Worm (Caenorhabditis elegans): ENCODE results near the gene hmit-1.3.

hmit-1.3 gene

DNA sequence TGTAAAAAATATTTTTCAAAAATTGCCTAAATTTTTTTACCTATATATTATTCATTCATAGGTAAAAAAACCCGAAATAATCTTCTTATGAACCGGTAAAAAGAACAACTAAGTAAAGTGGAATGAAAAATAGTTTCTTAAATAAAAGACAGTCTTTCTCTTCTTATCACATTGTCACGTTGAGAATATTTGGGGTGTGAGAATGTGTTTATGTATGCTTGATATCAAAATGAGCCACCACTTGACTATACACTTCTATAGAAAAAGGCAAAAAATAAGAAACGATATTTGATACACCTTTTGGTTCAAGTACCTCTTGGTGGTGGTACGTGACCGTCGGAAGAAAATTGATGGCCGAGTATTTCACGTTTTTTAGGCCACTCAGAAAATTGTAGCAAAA lies at the start of gene hmit-1.3:
Gene hmit-1.3 (minus strand): TSS at position 103 of the 400 bp plus-strand sequence.
- TF ChIP-seq egl-44 (GFP tag; IDR thresholded peaks at IDR 0.05) (no peak), nhr-80 (tag; optimal IDR thresholded peaks at IDR 0.05) (peak; percentile 8), ceh-91 (GFP tag; IDR thresholded peaks at IDR 0.05) (no peak), xnd-1 (tag; optimal IDR thresholded peaks at IDR 0.05) (no peak)

ce11 chrIII:3566785-3567184 lies 47.4 kb upstream of the hmit-1.3 start:
- TF ChIP-seq sdz-38 (tag; optimal IDR thresholded peaks at IDR 0.05), result no peak
- TF ChIP-seq attf-3 (GFP tag; conservative IDR thresholded peaks at IDR 0.05), result no peak
- no peak for TF ChIP-seq sptf-2 (GFP tag; optimal IDR thresholded peaks at IDR 0.05)
- no peak for TF ChIP-seq F33H1.4 (GFP tag; IDR thresholded peaks at IDR 0.05)
- TF ChIP-seq nfyb-1 (GFP tag; IDR thresholded peaks at IDR 0.05), result 0 out of 2 replicates have a peak, but pooled peaks have one; percentile 35
- peak; percentile 13; the same call in 1 of the 2 replicates for TF ChIP-seq mcd-1 (GFP tag; IDR thresholded peaks at IDR 0.05)
- peak; percentile 56; the same call in 1 of the 2 replicates for TF ChIP-seq egrh-3 (GFP tag; IDR thresholded peaks at IDR 0.05)
- peak; percentile 86 for TF ChIP-seq zfh-2 (GFP tag; conservative IDR thresholded peaks at IDR 0.05)
- TF ChIP-seq F10E7.11 (tag; optimal IDR thresholded peaks at IDR 0.05), result no peak
- no peak for TF ChIP-seq tlf-1 (GFP tag; optimal IDR thresholded peaks at IDR 0.05)
- TF ChIP-seq hlh-12 (tag; optimal IDR thresholded peaks at IDR 0.05), result no peak
- TF ChIP-seq lsl-1 (GFP tag; optimal IDR thresholded peaks at IDR 0.05), result no peak
- no peak for TF ChIP-seq nfya-1 (tag; optimal IDR thresholded peaks at IDR 0.05; ENCODE audit: borderline replicate concordance, insufficient read depth)
- TF ChIP-seq hmg-1.2 (GFP tag; IDR thresholded peaks at IDR 0.05), result 0 out of 2 replicates have a peak, but pooled peaks have one; percentile 13
- TF ChIP-seq ama-1 (optimal IDR thresholded peaks at IDR 0.05), result no peak
- no peak for TF ChIP-seq ama-1 (GFP tag; optimal IDR thresholded peaks at IDR 0.05)

DNA sequence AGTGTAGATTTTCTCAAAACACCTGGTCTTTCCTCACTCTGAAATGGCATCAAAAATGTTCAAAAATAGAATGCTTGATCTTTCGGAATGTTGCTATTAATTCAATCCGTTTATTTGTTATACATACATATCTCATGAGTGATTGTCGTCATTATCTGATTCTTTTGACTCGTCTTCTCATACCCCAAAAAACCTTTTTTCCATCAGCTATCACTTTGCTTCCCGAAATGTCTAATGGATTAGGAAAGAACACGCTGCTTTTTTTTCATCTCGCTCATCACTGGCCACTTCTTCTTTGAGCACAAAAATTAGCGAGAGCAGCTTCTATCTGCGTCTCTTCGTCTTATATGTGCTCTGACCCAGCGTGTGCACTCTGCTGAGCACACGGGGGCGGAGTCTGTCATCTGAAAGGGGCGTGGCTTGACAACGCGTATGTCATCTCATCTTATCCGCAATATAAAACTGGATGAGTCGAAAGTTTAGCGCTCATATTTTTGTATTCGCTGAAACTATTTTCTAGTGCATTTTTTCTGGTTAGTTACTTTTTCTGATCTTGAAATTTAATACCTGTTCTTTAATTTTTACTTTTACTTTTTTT lies 45.5 kb upstream of the hmit-1.3 start:
- TF ChIP-seq madf-3 (GFP tag; IDR thresholded peaks at IDR 0.05) (0 out of 2 replicates have a peak, but pooled peaks have one; percentile 19), attf-3 (GFP tag; conservative IDR thresholded peaks at IDR 0.05) (no peak)

DNA sequence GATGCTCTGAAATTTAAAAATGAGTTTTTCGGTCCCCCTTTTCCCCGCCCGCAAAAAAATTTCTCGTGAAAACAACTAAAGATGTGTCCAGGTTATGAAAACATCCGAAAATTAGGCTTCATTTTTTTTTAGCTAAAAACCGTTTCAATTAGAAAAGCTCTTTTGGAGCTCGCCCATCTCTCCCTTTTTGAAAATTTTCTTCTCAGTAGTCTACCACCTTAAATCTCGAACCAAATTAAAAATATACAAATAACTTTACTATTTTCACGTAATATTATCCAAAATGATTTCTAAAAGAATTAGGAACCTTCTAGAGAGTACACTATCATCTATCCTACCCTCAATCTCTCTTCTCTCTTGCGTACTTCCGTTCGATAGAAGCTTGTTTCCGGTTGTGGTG lies 42.9 kb upstream of the hmit-1.3 start:
- TF ChIP-seq unc-130 (GFP tag; optimal IDR thresholded peaks at IDR 0.05) (no peak), nfya-2 (GFP tag; IDR thresholded peaks at IDR 0.05) (no peak), tbp1 (GFP tag; optimal IDR thresholded peaks at IDR 0.05) (no peak), mel-28 (tag; optimal IDR thresholded peaks at IDR 0.05; ENCODE audit: borderline replicate concordance) (no peak), aptf-2 (GFP tag; conservative IDR thresholded peaks at IDR 0.05) (no peak), B0019.2 (GFP tag; conservative IDR thresholded peaks at IDR 0.05) (no peak), lsy-27 (tag; optimal IDR thresholded peaks at IDR 0.05; ENCODE audit: borderline replicate concordance, insufficient read depth) (no peak), repo-1 (tag; optimal IDR thresholded peaks at IDR 0.05) (no peak), egl-18 (GFP tag; IDR thresholded peaks at IDR 0.05) (no peak), atf-7 (tag; optimal IDR thresholded peaks at IDR 0.05) (no peak)

DNA sequence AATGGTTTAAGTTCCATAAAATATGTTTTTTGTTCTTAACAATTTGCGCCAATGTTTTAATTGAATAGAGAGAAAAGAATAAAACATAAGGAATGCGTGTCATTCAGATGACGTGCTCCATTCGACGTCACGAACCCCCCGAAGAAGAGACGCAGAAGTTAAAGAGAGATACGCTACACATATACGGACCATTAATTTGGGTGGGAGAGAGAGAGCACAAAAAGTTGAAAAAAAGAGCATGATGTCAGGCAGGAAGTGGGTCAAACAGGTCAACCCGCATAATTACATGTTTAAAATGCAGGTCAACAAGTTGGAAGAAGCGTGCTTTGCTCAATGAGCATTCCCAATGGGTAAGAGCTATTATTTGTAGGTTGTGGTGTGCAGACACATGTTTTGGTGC lies 40.8 kb upstream of the hmit-1.3 start:
- no peak for TF ChIP-seq ceh-27 (GFP tag; optimal IDR thresholded peaks at IDR 0.05)
- TF ChIP-seq T26A5.8 (tag; optimal IDR thresholded peaks at IDR 0.05), result no peak
- TF ChIP-seq hlh-12 (tag; optimal IDR thresholded peaks at IDR 0.05), result no peak
- no peak for TF ChIP-seq ets-4 (GFP tag; optimal IDR thresholded peaks at IDR 0.05)
- no peak for TF ChIP-seq Y79H2A.3 (GFP tag; conservative IDR thresholded peaks at IDR 0.05)
- TF ChIP-seq hmg-1.2 (GFP tag; IDR thresholded peaks at IDR 0.05), result no peak
- TF ChIP-seq snpc-3.4 (tag; optimal IDR thresholded peaks at IDR 0.05), result no peak
- no peak for TF ChIP-seq B0035.1 (tag; optimal IDR thresholded peaks at IDR 0.05)
- TF ChIP-seq akir-1 (GFP tag; optimal IDR thresholded peaks at IDR 0.05), result no peak
- TF ChIP-seq fkh-3 (tag; optimal IDR thresholded peaks at IDR 0.05), result no peak
- no peak for TF ChIP-seq tbx-9 (tag; optimal IDR thresholded peaks at IDR 0.05; ENCODE audit: borderline replicate concordance)
- no peak for TF ChIP-seq nhr-80 (tag; optimal IDR thresholded peaks at IDR 0.05)
- TF ChIP-seq tbp1 (GFP tag; optimal IDR thresholded peaks at IDR 0.05), result no peak
- TF ChIP-seq sea-2 (GFP tag; IDR thresholded peaks at IDR 0.05), result no peak
- no peak for TF ChIP-seq tlf-1 (GFP tag; optimal IDR thresholded peaks at IDR 0.05)
- no peak for TF ChIP-seq nfyb-1 (GFP tag; IDR thresholded peaks at IDR 0.05)
- TF ChIP-seq mes-4 (tag; optimal IDR thresholded peaks at IDR 0.05), result no peak
- no peak for TF ChIP-seq hlh-26 (GFP tag; conservative IDR thresholded peaks at IDR 0.05)
